Worm (Caenorhabditis elegans) whole organism, young adult: ENCODE data around the gene F53C3.8.

ENCODE experiments used
- D2030.7 ChIP-seq: fragments of 200-800 bp; sonication (Bioruptor generic); IDR thresholded peaks from 2 replicates; pipeline ENCODE4 v1.3.6; 2022; ENCODE audit warnings: missing genetic modification reagents, missing genetic modification characterization, missing compliant biosample characterization
- F49E8.2 ChIP-seq: sonication (generic microtip); optimal IDR thresholded peaks from 3 replicates; lab custom pipeline; 2017; ENCODE audit warnings: missing genetic modification characterization, mild to moderate bottlenecking, missing compliant biosample characterization, antibody characterized with exemption, moderate library complexity; ENCODE audit not compliant: insufficient read depth
- F55B11.4 ChIP-seq: sonication (generic microtip); optimal IDR thresholded peaks from 2 replicates; lab custom pipeline; 2016; ENCODE audit warnings: missing compliant biosample characterization, missing genetic modification characterization, borderline replicate concordance; ENCODE audit not compliant: insufficient read depth
- F57A8.1 ChIP-seq: fragments of 200-800 bp; sonication (Bioruptor generic); optimal IDR thresholded peaks from 2 replicates; lab custom pipeline; 2018; ENCODE audit warnings: mild to moderate bottlenecking, missing genetic modification characterization, moderate library complexity, missing compliant biosample characterization
- T07F8.4 ChIP-seq: sonication (generic microtip); optimal IDR thresholded peaks from 2 replicates; lab custom pipeline; 2016; ENCODE audit warnings: mild to moderate bottlenecking, missing genetic modification characterization, moderate library complexity, missing compliant biosample characterization
- Y56A3A.18 ChIP-seq: fragments of 200-800 bp; sonication (Bioruptor generic); IDR thresholded peaks from 2 replicates; pipeline ENCODE4 v1.3.6; 2022; ENCODE audit warnings: missing genetic modification reagents, missing genetic modification characterization, missing compliant biosample characterization
- Y79H2A.3 ChIP-seq: fragments of 200-800 bp; sonication (Bioruptor generic); conservative IDR thresholded peaks from 2 replicates; pipeline ENCODE4 v1.3.6; 2022; ENCODE audit warnings: missing genetic modification reagents, missing genetic modification characterization, missing compliant biosample characterization
- ama-1 ChIP-seq, 3 experiments: fragments of 150-350 bp in 1 of 3; sonication (generic microtip) in 2 of 3; optimal IDR thresholded peaks; 2 replicates each; lab custom pipeline; 2014 to 2018; ENCODE audit warnings: missing biosample characterization in 2 of 3, missing genetic modification characterization in 2 of 3, missing genetic modification reagents in 2 of 3
- aptf-3 ChIP-seq: fragments of 200-800 bp; sonication (Bioruptor generic); IDR thresholded peaks from 2 replicates; pipeline ENCODE4 v1.3.6; 2022; ENCODE audit warnings: missing genetic modification characterization, missing compliant biosample characterization
- atf-7 ChIP-seq: sonication (generic microtip); optimal IDR thresholded peaks from 2 replicates; lab custom pipeline; 2017; ENCODE audit warnings: mild to moderate bottlenecking, missing genetic modification characterization, missing compliant biosample characterization
- attf-3 ChIP-seq: fragments of 200-800 bp; sonication (Bioruptor generic); conservative IDR thresholded peaks from 2 replicates; pipeline ENCODE4 v1.3.6; 2022; ENCODE audit warnings: missing genetic modification reagents, missing genetic modification characterization, missing compliant biosample characterization
- bed-2 ChIP-seq: fragments of 200-800 bp; sonication (Bioruptor generic); IDR thresholded peaks from 2 replicates; pipeline ENCODE4 v1.3.6; 2022; ENCODE audit warnings: missing genetic modification reagents, missing genetic modification characterization, missing compliant biosample characterization
- ccch-3 ChIP-seq: fragments of 200-800 bp; sonication (Bioruptor generic); optimal IDR thresholded peaks from 2 replicates; lab custom pipeline; 2018; ENCODE audit warnings: mild to moderate bottlenecking, missing genetic modification characterization, missing compliant biosample characterization
- cebp-1 ChIP-seq, 2 experiments: fragments of 200-800 bp in 1 of 2; sonication (Bioruptor generic) in 1 of 2; sonication (generic microtip) in 1 of 2; IDR thresholded peaks in 1 of 2; optimal IDR thresholded peaks in 1 of 2; 2 replicates each; pipeline versions ENCODE4 v1.3.6 to Lab custom; 2017 to 2022; ENCODE audit warnings: missing compliant biosample characterization in 2 of 2, missing genetic modification characterization in 2 of 2, mild to moderate bottlenecking in 1 of 2, missing genetic modification reagents in 1 of 2, moderate library complexity in 1 of 2
- cebp-2 ChIP-seq: fragments of 200-800 bp; sonication (Bioruptor generic); IDR thresholded peaks from 2 replicates; pipeline ENCODE4 v1.3.6; 2022; ENCODE audit warnings: missing genetic modification characterization, missing compliant biosample characterization
- chd-7 ChIP-seq: sonication (generic microtip); optimal IDR thresholded peaks from 2 replicates; lab custom pipeline; 2016; ENCODE audit warnings: mild to moderate bottlenecking, missing genetic modification characterization, moderate library complexity, missing compliant biosample characterization
- die-1 ChIP-seq: sonication (generic microtip); optimal IDR thresholded peaks from 2 replicates; lab custom pipeline; 2016; ENCODE audit warnings: missing genotype, mild to moderate bottlenecking, missing genetic modification characterization, missing compliant biosample characterization
- dpff-1 ChIP-seq: sonication (generic microtip); optimal IDR thresholded peaks from 2 replicates; lab custom pipeline; 2017; ENCODE audit warnings: mild to moderate bottlenecking, missing genetic modification characterization, missing compliant biosample characterization
- egl-44 ChIP-seq: fragments of 200-800 bp; sonication (Bioruptor generic); IDR thresholded peaks from 2 replicates; pipeline ENCODE4 v1.3.6; 2022; ENCODE audit warnings: missing genetic modification reagents, missing genetic modification characterization, missing compliant biosample characterization
- ekl-4 ChIP-seq: fragments of 200-800 bp; sonication (Bioruptor generic); IDR thresholded peaks from 2 replicates; pipeline ENCODE4 v1.3.6; 2022; ENCODE audit warnings: missing genetic modification reagents, missing genetic modification characterization, missing compliant biosample characterization
- hlh-26 ChIP-seq: fragments of 200-800 bp; sonication (Bioruptor generic); conservative IDR thresholded peaks from 2 replicates; pipeline ENCODE4 v1.3.6; 2022; ENCODE audit warnings: missing genetic modification reagents, missing genetic modification characterization, missing compliant biosample characterization
- let-526 ChIP-seq: fragments of 200-800 bp; sonication (Bioruptor generic); IDR thresholded peaks from 2 replicates; pipeline ENCODE4 v1.3.6; 2022; ENCODE audit warnings: missing genetic modification reagents, missing genetic modification characterization, missing compliant biosample characterization
- let-607 ChIP-seq, 2 experiments: fragments of 200-800 bp in 1 of 2; sonication (Bioruptor generic) in 1 of 2; sonication (generic microtip) in 1 of 2; optimal IDR thresholded peaks; 2 replicates each; lab custom pipeline; 2016 to 2018; ENCODE audit warnings: mild to moderate bottlenecking in 2 of 2, missing compliant biosample characterization in 2 of 2, missing genetic modification characterization in 2 of 2, moderate library complexity in 2 of 2, missing genotype in 1 of 2
- lir-1 ChIP-seq: fragments of 200-800 bp; sonication (Bioruptor generic); conservative IDR thresholded peaks from 2 replicates; pipeline ENCODE4 v1.3.6; 2022; ENCODE audit warnings: missing genetic modification reagents, missing genetic modification characterization, missing compliant biosample characterization
- madf-6 ChIP-seq: fragments of 200-800 bp; sonication (Bioruptor generic); IDR thresholded peaks from 2 replicates; pipeline ENCODE4 v1.3.6; 2022; ENCODE audit warnings: missing genetic modification reagents, missing genetic modification characterization, missing compliant biosample characterization
- mel-28 ChIP-seq: sonication (generic microtip); optimal IDR thresholded peaks from 2 replicates; lab custom pipeline; 2016; ENCODE audit warnings: borderline replicate concordance, mild to moderate bottlenecking, missing genetic modification characterization, missing compliant biosample characterization
- nfya-2 ChIP-seq: fragments of 200-800 bp; sonication (Bioruptor generic); IDR thresholded peaks from 2 replicates; pipeline ENCODE4 v1.3.6; 2022; ENCODE audit warnings: missing genetic modification reagents, missing genetic modification characterization, missing compliant biosample characterization
- nhr-179 ChIP-seq: sonication (generic microtip); optimal IDR thresholded peaks from 2 replicates; lab custom pipeline; 2016; ENCODE audit warnings: mild to moderate bottlenecking, missing genetic modification characterization, missing compliant biosample characterization
- snpc-1.3 ChIP-seq: sonication (generic microtip); optimal IDR thresholded peaks from 2 replicates; lab custom pipeline; 2017; ENCODE audit warnings: missing genetic modification characterization, mild to moderate bottlenecking, missing compliant biosample characterization, antibody characterized with exemption, moderate library complexity, missing genotype, missing genetic modification reagents; ENCODE audit not compliant: insufficient read depth
- snpc-3.4 ChIP-seq: sonication (generic microtip); optimal IDR thresholded peaks from 2 replicates; lab custom pipeline; 2017; ENCODE audit warnings: missing genetic modification characterization, mild to moderate bottlenecking, missing compliant biosample characterization, antibody characterized with exemption, moderate library complexity, missing genotype, missing genetic modification reagents
- somi-1 ChIP-seq: fragments of 200-800 bp; sonication (Bioruptor generic); optimal IDR thresholded peaks from 2 replicates; lab custom pipeline; 2018; ENCODE audit warnings: mild to moderate bottlenecking, missing genetic modification characterization, missing compliant biosample characterization
- unc-130 ChIP-seq: sonication (generic microtip); optimal IDR thresholded peaks from 2 replicates; lab custom pipeline; 2016; ENCODE audit warnings: missing genetic modification reagents, missing genetic modification characterization, missing compliant biosample characterization
- unc-62 ChIP-seq: fragments of 150-350 bp; optimal IDR thresholded peaks from 2 replicates; lab custom pipeline; 2014; ENCODE audit warnings: missing biosample characterization, missing genetic modification reagents, missing genetic modification characterization
- zim-3 ChIP-seq: sonication (generic microtip); optimal IDR thresholded peaks from 2 replicates; lab custom pipeline; 2017; ENCODE audit warnings: mild to moderate bottlenecking, missing genetic modification characterization, moderate library complexity, missing compliant biosample characterization
- ztf-18 ChIP-seq: sonication (generic microtip); optimal IDR thresholded peaks from 2 replicates; lab custom pipeline; 2016; ENCODE audit warnings: missing genotype, mild to moderate bottlenecking, missing genetic modification characterization, missing compliant biosample characterization
- ztf-22 ChIP-seq: fragments of 200-800 bp; sonication (Bioruptor generic); optimal IDR thresholded peaks from 2 replicates; lab custom pipeline; 2018; ENCODE audit warnings: mild to moderate bottlenecking, missing genetic modification characterization, moderate library complexity, missing compliant biosample characterization
- ztf-26 ChIP-seq: sonication (generic microtip); optimal IDR thresholded peaks from 2 replicates; lab custom pipeline; 2017; ENCODE audit warnings: missing genetic modification characterization, missing compliant biosample characterization
- ztf-3 ChIP-seq: fragments of 200-800 bp; sonication (Bioruptor generic); optimal IDR thresholded peaks from 2 replicates; lab custom pipeline; 2018; ENCODE audit warnings: mild to moderate bottlenecking, missing genetic modification characterization, missing compliant biosample characterization

F53C3.8 gene

DNA sequence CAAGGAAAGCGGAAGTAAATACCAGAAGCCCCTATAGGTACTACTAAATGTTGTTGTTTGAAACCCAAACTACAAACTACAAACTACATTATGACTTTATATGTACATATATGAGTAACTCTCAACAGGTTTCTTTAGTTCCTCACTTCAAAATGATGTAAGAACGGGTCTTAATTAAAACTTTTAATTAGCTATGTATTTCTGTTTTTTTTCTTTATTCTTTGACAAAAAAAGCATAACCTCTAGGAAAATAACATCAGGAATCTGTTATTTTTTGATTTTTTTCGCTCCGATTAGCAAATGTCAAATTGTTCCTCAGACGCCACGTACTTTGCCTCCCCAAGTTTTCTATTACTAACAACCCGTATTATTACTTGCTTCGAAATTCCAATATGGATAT, 12.9 kb upstream of the F53C3.8 start, which contains the start of gene srh-250:
srh-250 (plus strand) TSS at position 301 of the 400 bp plus-strand sequence.
- TF ChIP-seq unc-62 (GFP tag; lab: Kevin White, UChicago) (no peak), ekl-4 (GFP tag; lab: Robert Waterston, UW) (no peak), die-1 (tag; lab: Kevin White, UChicago) (no peak), cebp-1 (GFP tag; IDR thresholded peaks at IDR 0.05; lab: Robert Waterston, UW) (no peak), cebp-1 (tag; optimal IDR thresholded peaks at IDR 0.05; lab: Kevin White, UChicago) (no peak), mel-28 (no peak), cebp-2 (GFP tag; lab: Robert Waterston, UW) (no peak), hlh-26 (GFP tag; lab: Robert Waterston, UW) (no peak), atf-7 (no peak), Y56A3A.18 (GFP tag; lab: Robert Waterston, UW) (no peak), zim-3 (no peak), F49E8.2 (tag; lab: Kevin White, UChicago) (no peak), ama-1 (optimal IDR thresholded peaks at IDR 0.05; lab: Kevin White, UChicago) (no peak), ama-1 (GFP tag; optimal IDR thresholded peaks at IDR 0.05; lab: Kevin White, UChicago) (no peak), bed-2 (GFP tag; lab: Robert Waterston, UW) (no peak), nfya-2 (GFP tag; lab: Robert Waterston, UW) (no peak), Y79H2A.3 (no peak)

ce11 chrII:3879945-3880344, 11.3 kb upstream of the F53C3.8 start, which contains the start of gene nhr-166:
nhr-166 (plus strand) TSS chrII:3880245.
- TF ChIP-seq F57A8.1 (GFP tag; lab: Kevin White, UChicago) (no peak), nfya-2 (GFP tag; lab: Robert Waterston, UW) (no peak)

- TF ChIP-seq ztf-22 = no peak
- no peak for TF ChIP-seq ztf-26 (tag; lab: Kevin White, UChicago)
- TF ChIP-seq let-526 = no peak
- no peak for TF ChIP-seq bed-2 (GFP tag; lab: Robert Waterston, UW)
- no peak for TF ChIP-seq F55B11.4 (tag; lab: Kevin White, UChicago)
- TF ChIP-seq ztf-18 (tag; lab: Kevin White, UChicago) = no peak
- no peak for TF ChIP-seq ccch-3 (GFP tag; lab: Kevin White, UChicago)
- no peak for TF ChIP-seq Y79H2A.3
- no peak for TF ChIP-seq D2030.7 (GFP tag; lab: Robert Waterston, UW)
- TF ChIP-seq nhr-179 (tag; lab: Kevin White, UChicago) = no peak
- TF ChIP-seq madf-6 (GFP tag; lab: Robert Waterston, UW) = no peak
- TF ChIP-seq T07F8.4 (tag; lab: Kevin White, UChicago) = no peak
Observed at ce11 chrII:3893911-3894310, 2.7 kb downstream of the F53C3.8 start.

DNA sequence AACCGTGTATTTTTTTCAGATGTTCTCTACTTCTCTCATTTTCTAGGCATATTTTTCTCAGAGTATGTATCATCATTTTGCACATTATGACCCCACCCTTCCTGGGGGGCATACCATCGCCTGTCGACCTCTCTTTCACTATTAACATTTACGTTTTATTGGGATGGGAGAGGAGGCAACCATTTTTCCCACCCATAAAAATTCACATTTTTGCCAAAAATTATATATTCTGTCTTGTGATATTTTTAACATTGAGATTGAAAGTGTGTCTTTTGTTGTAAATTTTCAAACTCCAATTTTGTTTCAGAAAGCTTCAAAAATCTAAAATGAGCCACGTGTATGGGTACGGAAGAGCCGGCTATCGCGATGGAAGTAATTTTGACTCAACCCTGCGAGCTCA, 3.5 kb downstream of the F53C3.8 start, which contains the start of gene F53C3.7:
F53C3.7 (plus strand) TSS at position 301 of the 400 bp plus-strand sequence.
- TF ChIP-seq let-607 (tag; optimal IDR thresholded peaks at IDR 0.05; lab: Kevin White, UChicago) (no peak), aptf-3 (GFP tag; lab: Robert Waterston, UW) (no peak), snpc-1.3 (tag; lab: Kevin White, UChicago) (no peak), snpc-3.4 (no peak), somi-1 (GFP tag; lab: Kevin White, UChicago) (no peak), unc-130 (no peak), lir-1 (no peak), chd-7 (tag; lab: Kevin White, UChicago) (no peak), mel-28 (no peak), attf-3 (GFP tag; lab: Robert Waterston, UW) (no peak), cebp-1 (GFP tag; IDR thresholded peaks at IDR 0.05; lab: Robert Waterston, UW) (no peak), cebp-1 (tag; optimal IDR thresholded peaks at IDR 0.05; lab: Kevin White, UChicago) (no peak), ztf-3 (GFP tag; lab: Kevin White, UChicago) (no peak), F55B11.4 (tag; lab: Kevin White, UChicago) (no peak), Y79H2A.3 (no peak), egl-44 (no peak), let-526 (no peak), dpff-1 (tag; lab: Kevin White, UChicago) (no peak), atf-7 (no peak)
